Fruit fly (Drosophila melanogaster) whole organism: ENCODE data around the gene ORMDL.

Experiments used
- CG8478 ChIP-seq: fragments of >200 bp; optimal IDR thresholded peaks from 2 replicates; lab custom pipeline; 2018; ENCODE audit warnings: inconsistent platforms
- pan ChIP-seq: fragments of >200 bp; optimal IDR thresholded peaks from 2 replicates; lab custom pipeline; 2017
- usp ChIP-seq: fragments of >200 bp; optimal IDR thresholded peaks from 2 replicates; lab custom pipeline; 2017; ENCODE audit warnings: missing biosample characterization, missing genetic modification characterization, mixed read lengths

DNA sequence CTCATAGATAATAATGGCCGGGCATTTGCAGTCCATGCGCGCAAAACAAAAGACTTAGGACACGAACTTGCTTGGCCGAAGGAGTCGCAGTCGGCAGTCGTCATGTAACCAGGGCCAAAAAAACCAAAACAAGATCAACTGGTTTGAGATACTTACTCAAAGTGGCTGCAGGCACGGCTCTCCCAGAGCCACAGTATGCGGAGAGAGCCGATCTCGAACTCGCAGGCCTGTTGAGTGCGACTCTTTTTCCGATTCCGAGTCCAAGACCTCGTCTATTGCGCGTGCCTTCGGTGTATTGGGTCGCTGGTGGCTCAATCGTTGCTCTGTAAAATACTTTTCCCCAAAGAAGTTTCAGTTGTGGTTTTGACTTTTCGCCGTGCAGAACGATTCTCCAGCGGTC, 9.5 kb downstream of the ORMDL start, which contains the start of gene CG43980:
- TF ChIP-seq CG8478 (lab: Kevin White, UChicago) (no peak), usp (no peak), pan (lab: Kevin White, UChicago) (no peak)
